Worm (Caenorhabditis elegans): Measurements from ENCODE around the gene tex-2.

The tex-2 gene

ce11 chrII:5895870-5896269 lies 22.5 kb upstream of the tex-2 start, which contains the start of gene F59G1.4:
TSS of gene F59G1.4 (plus strand) at chrII:5896170.
- TF ChIP-seq Y22D7AL.16 (tag; optimal IDR thresholded peaks at IDR 0.05) (no peak), nhr-232 (tag; optimal IDR thresholded peaks at IDR 0.05) (no peak), lim-6 (tag; optimal IDR thresholded peaks at IDR 0.05) (no peak), pros-1 (tag; optimal IDR thresholded peaks at IDR 0.05) (no peak), fax-1 (tag; optimal IDR thresholded peaks at IDR 0.05) (no peak), ceh-22 (tag; optimal IDR thresholded peaks at IDR 0.05) (no peak), unc-86 (tag; optimal IDR thresholded peaks at IDR 0.05) (no peak), ceh-31 (tag; optimal IDR thresholded peaks at IDR 0.05) (no peak), ahr-1 (tag; optimal IDR thresholded peaks at IDR 0.05) (no peak), T23F11.4 (GFP tag; optimal IDR thresholded peaks at IDR 0.05) (no peak), rnt-1 (tag; optimal IDR thresholded peaks at IDR 0.05) (no peak), fkh-10 (GFP tag; optimal IDR thresholded peaks at IDR 0.05) (no peak)

ce11 chrII:5892813-5893212 lies 19.4 kb upstream of the tex-2 start:
- TF ChIP-seq che-1 (tag; optimal IDR thresholded peaks at IDR 0.05) = no peak
- TF ChIP-seq F13H6.1 (tag; optimal IDR thresholded peaks at IDR 0.05) = no peak
- no peak for TF ChIP-seq sdc-2 (tag; optimal IDR thresholded peaks at IDR 0.05)
- no peak for TF ChIP-seq tbx-2 (tag; optimal IDR thresholded peaks at IDR 0.05)
- no peak for TF ChIP-seq nhr-232 (tag; optimal IDR thresholded peaks at IDR 0.05)
- no peak for TF ChIP-seq nfya-1 (tag; optimal IDR thresholded peaks at IDR 0.05)
- no peak for TF ChIP-seq pha-2 (tag; optimal IDR thresholded peaks at IDR 0.05)
- TF ChIP-seq ceh-45 (GFP tag; IDR thresholded peaks at IDR 0.05) = no peak
- no peak for TF ChIP-seq K02D7.2 (tag; optimal IDR thresholded peaks at IDR 0.05)
- TF ChIP-seq fkh-10 (GFP tag; optimal IDR thresholded peaks at IDR 0.05) = no peak
- TF ChIP-seq ref-2 (tag; optimal IDR thresholded peaks at IDR 0.05) = no peak
- no peak for TF ChIP-seq sox-2 (GFP tag; IDR thresholded peaks at IDR 0.05)
- no peak for TF ChIP-seq ceh-14 (tag; optimal IDR thresholded peaks at IDR 0.05)

- TF ChIP-seq sox-2 (GFP tag; IDR thresholded peaks at IDR 0.05) = no peak
- TF ChIP-seq tbx-2 (tag; optimal IDR thresholded peaks at IDR 0.05) = no peak
- no peak for TF ChIP-seq unc-55 (GFP tag; optimal IDR thresholded peaks at IDR 0.05)
- TF ChIP-seq C08G9.2 (tag; optimal IDR thresholded peaks at IDR 0.05) = no peak
- TF ChIP-seq ceh-48 (tag; optimal IDR thresholded peaks at IDR 0.05) = no peak
- TF ChIP-seq dve-1 (tag; optimal IDR thresholded peaks at IDR 0.05) = no peak
- TF ChIP-seq ceh-30 (tag; optimal IDR thresholded peaks at IDR 0.05) = no peak
- no peak for TF ChIP-seq hlh-30 (tag; optimal IDR thresholded peaks at IDR 0.05; ENCODE audit: insufficient read depth)
- no peak for TF ChIP-seq nhr-11 (tag; optimal IDR thresholded peaks at IDR 0.05)
- TF ChIP-seq madf-2 (tag; optimal IDR thresholded peaks at IDR 0.05) = no peak
- no peak for TF ChIP-seq unc-86 (tag; optimal IDR thresholded peaks at IDR 0.05)
- no peak for TF ChIP-seq T23F11.4 (GFP tag; optimal IDR thresholded peaks at IDR 0.05)
- TF ChIP-seq odd-2 (tag; optimal IDR thresholded peaks at IDR 0.05) = no peak
- no peak for TF ChIP-seq dmd-4 (tag; optimal IDR thresholded peaks at IDR 0.05; ENCODE audit: borderline replicate concordance)
- no peak for TF ChIP-seq pat-9 (tag; optimal IDR thresholded peaks at IDR 0.05)
Measured at ce11 chrII:5889417-5890139, 16.2 kb upstream of the tex-2 start.

- TF ChIP-seq K02D7.2 (tag; optimal IDR thresholded peaks at IDR 0.05) (no peak), dve-1 (tag; optimal IDR thresholded peaks at IDR 0.05) (no peak), pag-3 (tag; optimal IDR thresholded peaks at IDR 0.05; ENCODE audit: borderline replicate concordance) (no peak), ceh-19 (GFP tag; optimal IDR thresholded peaks at IDR 0.05) (no peak), ceh-24 (tag; optimal IDR thresholded peaks at IDR 0.05) (no peak), ama-1 (optimal IDR thresholded peaks at IDR 0.05) (no peak), ceh-34 (tag; optimal IDR thresholded peaks at IDR 0.05) (no peak), lim-6 (tag; optimal IDR thresholded peaks at IDR 0.05) (no peak), fkh-10 (GFP tag; optimal IDR thresholded peaks at IDR 0.05) (no peak), K09A11.1 (tag; optimal IDR thresholded peaks at IDR 0.05; ENCODE audit: insufficient read depth) (no peak)
Measured at ce11 chrII:5885966-5886621, 12.7 kb upstream of the tex-2 start.
